Fruit fly (Drosophila melanogaster) whole organism, embryonic: ENCODE measurements around the gene CG13359.

Experiments
- BEAF-32 ChIP-seq: fragments of 200-800 bp; sonication (Bioruptor generic); optimal IDR thresholded peaks from 3 replicates; lab custom pipeline; 2017; ENCODE audit warnings: missing biosample characterization, missing genetic modification characterization, mild to moderate bottlenecking, moderate library complexity, missing genetic modification reagents
- Bgb ChIP-seq: fragments of 200-800 bp; sonication (Bioruptor generic); IDR thresholded peaks from 2 replicates; pipeline ENCODE4 v1.3.6; 2022; ENCODE audit warnings: missing biosample characterization, missing genetic modification characterization; ENCODE audit not compliant: partially characterized antibody
- C15 ChIP-seq: fragments of 200-800 bp; sonication (Bioruptor generic); IDR thresholded peaks from 3 replicates; pipeline ENCODE4 v1.3.6; 2022; ENCODE audit warnings: missing biosample characterization, missing genetic modification characterization
- CG10267 ChIP-seq: fragments of 200-800 bp; sonication (Bioruptor generic); optimal IDR thresholded peaks from 2 replicates; lab custom pipeline; 2018; ENCODE audit warnings: missing biosample characterization, mild to moderate bottlenecking, missing genetic modification characterization, moderate library complexity
- CG10274 ChIP-seq: fragments of 200-800 bp; sonication (Bioruptor generic); optimal IDR thresholded peaks from 3 replicates; lab custom pipeline; 2017; ENCODE audit warnings: missing biosample characterization, mild to moderate bottlenecking, missing genetic modification characterization
- CG10462 ChIP-seq: fragments of 200-800 bp; sonication (Bioruptor generic); optimal IDR thresholded peaks from 2 replicates; lab custom pipeline; 2016; ENCODE audit warnings: missing biosample characterization, missing genetic modification characterization
- CG10979 ChIP-seq: fragments of 200-800 bp; sonication (Bioruptor generic); optimal IDR thresholded peaks from 2 replicates; lab custom pipeline; 2018; ENCODE audit warnings: missing biosample characterization, mild to moderate bottlenecking, missing genetic modification characterization, moderate library complexity
- CG12104 ChIP-seq: fragments of 200-800 bp; sonication (Bioruptor generic); optimal IDR thresholded peaks from 3 replicates; lab custom pipeline; 2016; ENCODE audit warnings: missing biosample characterization, missing genetic modification characterization
- CG13287 ChIP-seq: fragments of 200-800 bp; sonication (Bioruptor generic); IDR thresholded peaks from 2 replicates; pipeline ENCODE4 v1.3.6; 2022; ENCODE audit warnings: missing biosample characterization, missing genetic modification characterization; ENCODE audit not compliant: partially characterized antibody
- CG14441 ChIP-seq: fragments of 200-800 bp; sonication (Bioruptor generic); IDR thresholded peaks from 2 replicates; pipeline ENCODE4 v1.3.6; 2022; ENCODE audit warnings: missing biosample characterization, missing genetic modification characterization
- CG14860 ChIP-seq: fragments of 200-800 bp; sonication (Bioruptor generic); IDR thresholded peaks from 3 replicates; pipeline ENCODE4 v1.3.6; 2022; ENCODE audit warnings: missing biosample characterization, missing genetic modification characterization; ENCODE audit not compliant: partially characterized antibody
- CG14965 ChIP-seq: fragments of 200-800 bp; sonication (Bioruptor generic); optimal IDR thresholded peaks from 2 replicates; lab custom pipeline; 2016; ENCODE audit warnings: missing biosample characterization, missing genetic modification characterization, borderline replicate concordance
- CG1602 ChIP-seq: fragments of 200-800 bp; sonication (Bioruptor generic); optimal IDR thresholded peaks from 3 replicates; lab custom pipeline; 2016; ENCODE audit warnings: missing biosample characterization, missing genetic modification characterization
- CG16779 ChIP-seq: fragments of 200-800 bp; sonication (Bioruptor generic); IDR thresholded peaks from 2 replicates; pipeline ENCODE4 v1.3.6; 2022; ENCODE audit warnings: missing biosample characterization, missing genetic modification characterization
- CG16813 ChIP-seq: fragments of 200-800 bp; sonication (Bioruptor generic); IDR thresholded peaks from 3 replicates; pipeline ENCODE4 v1.3.6; 2022; ENCODE audit warnings: missing biosample characterization, missing genetic modification characterization; ENCODE audit not compliant: partially characterized antibody
- CG17328 ChIP-seq: fragments of 200-800 bp; sonication (Bioruptor generic); IDR thresholded peaks from 2 replicates; pipeline ENCODE4 v1.3.6; 2022; ENCODE audit warnings: missing biosample characterization, missing genetic modification characterization
- CG2129 ChIP-seq: fragments of 200-800 bp; sonication (Bioruptor generic); IDR thresholded peaks from 2 replicates; pipeline ENCODE4 v1.3.6; 2022; ENCODE audit warnings: missing biosample characterization, missing genetic modification characterization; ENCODE audit not compliant: partially characterized antibody
- CG2199 ChIP-seq: fragments of 200-800 bp; sonication (Bioruptor generic); IDR thresholded peaks from 3 replicates; pipeline ENCODE4 v1.3.6; 2022; ENCODE audit warnings: missing biosample characterization, missing genetic modification characterization
- CG33213 ChIP-seq: fragments of 200-800 bp; sonication (Bioruptor generic); optimal IDR thresholded peaks from 3 replicates; lab custom pipeline; 2016; ENCODE audit warnings: missing biosample characterization, missing genetic modification characterization
- CG4328 ChIP-seq: fragments of 200-800 bp; sonication (Bioruptor generic); optimal IDR thresholded peaks from 3 replicates; lab custom pipeline; 2017; ENCODE audit warnings: missing biosample characterization, missing genetic modification reagents, missing genetic modification characterization
- CG4617 ChIP-seq: fragments of 200-800 bp; sonication (Bioruptor generic); optimal IDR thresholded peaks from 3 replicates; lab custom pipeline; 2016; ENCODE audit warnings: missing biosample characterization, missing genetic modification characterization, borderline replicate concordance
- CG6689 ChIP-seq: fragments of 200-800 bp; sonication (Bioruptor generic); IDR thresholded peaks from 2 replicates; pipeline ENCODE4 v1.3.6; 2022; ENCODE audit warnings: missing biosample characterization, missing genetic modification characterization
- CG6813 ChIP-seq: fragments of 200-800 bp; sonication (Bioruptor generic); optimal IDR thresholded peaks from 2 replicates; lab custom pipeline; 2017; ENCODE audit warnings: missing biosample characterization, missing genetic modification characterization, mild to moderate bottlenecking, moderate library complexity, missing genetic modification reagents
- CG7271 ChIP-seq: fragments of 200-800 bp; sonication (Bioruptor generic); optimal IDR thresholded peaks from 2 replicates; lab custom pipeline; 2018; ENCODE audit warnings: missing biosample characterization, mild to moderate bottlenecking, missing genetic modification characterization, moderate library complexity
- CG7745 ChIP-seq: fragments of 200-800 bp; sonication (Bioruptor generic); optimal IDR thresholded peaks from 2 replicates; lab custom pipeline; 2018; ENCODE audit warnings: missing biosample characterization, mild to moderate bottlenecking, missing genetic modification characterization, moderate library complexity
- CHES-1-like ChIP-seq: fragments of 200-800 bp; sonication (Bioruptor generic); optimal IDR thresholded peaks from 2 replicates; lab custom pipeline; 2016; ENCODE audit warnings: missing biosample characterization, missing genetic modification characterization
- Camta ChIP-seq: fragments of 200-800 bp; sonication (Bioruptor generic); optimal IDR thresholded peaks from 2 replicates; lab custom pipeline; 2016; ENCODE audit warnings: missing biosample characterization, missing genetic modification characterization
- D ChIP-seq, 2 experiments: fragments of 200-800 bp in 1 of 2; fragments of >200 bp in 1 of 2; sonication (Bioruptor generic) in 1 of 2; optimal IDR thresholded peaks; 2 replicates in 1 of 2; 3 replicates in 1 of 2; lab custom pipeline; 2017; ENCODE audit warnings: mild to moderate bottlenecking in 1 of 2, missing biosample characterization in 1 of 2, missing genetic modification characterization in 1 of 2, missing genetic modification reagents in 1 of 2
- Dip2 ChIP-seq: fragments of 200-800 bp; sonication (Bioruptor generic); IDR thresholded peaks from 2 replicates; pipeline ENCODE4 v1.3.6; 2022; ENCODE audit warnings: missing biosample characterization, missing genetic modification characterization
- Dp ChIP-seq: fragments of 200-800 bp; sonication (Bioruptor generic); optimal IDR thresholded peaks from 2 replicates; lab custom pipeline; 2018; ENCODE audit warnings: missing biosample characterization, mild to moderate bottlenecking, missing genetic modification characterization, moderate library complexity
- E2f2 ChIP-seq: fragments of 200-800 bp; sonication (Bioruptor generic); IDR thresholded peaks from 2 replicates; pipeline ENCODE4 v1.3.6; 2022; ENCODE audit warnings: missing biosample characterization, missing genetic modification characterization
- Ets97D ChIP-seq: fragments of 200-800 bp; sonication (Bioruptor generic); optimal IDR thresholded peaks from 3 replicates; lab custom pipeline; 2016; ENCODE audit warnings: missing biosample characterization, missing genetic modification characterization
- Hr39 ChIP-seq: fragments of >200 bp; optimal IDR thresholded peaks from 2 replicates; lab custom pipeline; 2017
- Hr78 ChIP-seq, 2 experiments: fragments of 200-800 bp in 1 of 2; fragments of >200 bp in 1 of 2; sonication (Bioruptor generic) in 1 of 2; optimal IDR thresholded peaks; 2 replicates each; lab custom pipeline; 2017 to 2019; ENCODE audit warnings: missing biosample characterization in 2 of 2, missing genetic modification characterization in 2 of 2, mild to moderate bottlenecking in 1 of 2, moderate library complexity in 1 of 2
- MESR4 ChIP-seq: fragments of 200-800 bp; sonication (Bioruptor generic); optimal IDR thresholded peaks from 2 replicates; lab custom pipeline; 2018; ENCODE audit warnings: missing biosample characterization, mild to moderate bottlenecking, missing genetic modification characterization, moderate library complexity
- Ravus ChIP-seq: fragments of 200-800 bp; sonication (Bioruptor generic); IDR thresholded peaks from 2 replicates; pipeline ENCODE4 v1.3.6; 2022; ENCODE audit warnings: missing biosample characterization, missing genetic modification characterization
- Scr ChIP-seq: fragments of 200-800 bp; sonication (Bioruptor generic); IDR thresholded peaks from 2 replicates; pipeline ENCODE4 v1.3.6; 2022; ENCODE audit warnings: missing biosample characterization, missing genetic modification characterization; ENCODE audit not compliant: partially characterized antibody
- Sin3A ChIP-seq: fragments of >200 bp; optimal IDR thresholded peaks from 2 replicates; lab custom pipeline; 2018
- btn ChIP-seq: fragments of 200-800 bp; sonication (Bioruptor generic); optimal IDR thresholded peaks from 2 replicates; lab custom pipeline; 2016; ENCODE audit warnings: missing biosample characterization, missing genetic modification characterization
- caup ChIP-seq: fragments of 200-800 bp; sonication (Bioruptor generic); optimal IDR thresholded peaks from 3 replicates; lab custom pipeline; 2017; ENCODE audit warnings: missing biosample characterization, mild to moderate bottlenecking, missing genetic modification characterization, moderate library complexity; ENCODE audit not compliant: severe bottlenecking
- dmrt11E ChIP-seq: fragments of 200-800 bp; sonication (Bioruptor generic); optimal IDR thresholded peaks from 3 replicates; lab custom pipeline; 2018; ENCODE audit warnings: missing biosample characterization, mild to moderate bottlenecking, missing genetic modification characterization, moderate library complexity
- en ChIP-seq: fragments of 200-800 bp; sonication (Bioruptor generic); optimal IDR thresholded peaks from 2 replicates; lab custom pipeline; 2016; ENCODE audit warnings: missing biosample characterization, missing genetic modification characterization
- her ChIP-seq: fragments of 200-800 bp; sonication (Bioruptor generic); optimal IDR thresholded peaks from 2 replicates; lab custom pipeline; 2016; ENCODE audit warnings: missing biosample characterization, missing genetic modification characterization
- lmd ChIP-seq: fragments of 200-800 bp; sonication (Bioruptor generic); IDR thresholded peaks from 2 replicates; pipeline ENCODE4 v1.3.6; 2022; ENCODE audit warnings: missing biosample characterization, missing genetic modification characterization
- onecut ChIP-seq: fragments of 200-800 bp; sonication (Bioruptor generic); IDR thresholded peaks from 2 replicates; pipeline ENCODE4 v1.3.6; 2022; ENCODE audit warnings: missing biosample characterization, missing genetic modification characterization
- pzg ChIP-seq: fragments of 200-800 bp; sonication (Bioruptor generic); optimal IDR thresholded peaks from 3 replicates; lab custom pipeline; 2018; ENCODE audit warnings: missing biosample characterization, mild to moderate bottlenecking, missing genetic modification characterization, moderate library complexity
- seq ChIP-seq: fragments of 200-800 bp; sonication (Bioruptor generic); IDR thresholded peaks from 2 replicates; pipeline ENCODE4 v1.3.6; 2022; ENCODE audit warnings: missing biosample characterization, missing genetic modification characterization
- slou ChIP-seq: fragments of 200-800 bp; sonication (Bioruptor generic); optimal IDR thresholded peaks from 3 replicates; lab custom pipeline; 2016; ENCODE audit warnings: missing biosample characterization, missing genetic modification characterization
- tx ChIP-seq: fragments of 200-800 bp; sonication (Bioruptor generic); optimal IDR thresholded peaks from 2 replicates; lab custom pipeline; 2016; ENCODE audit warnings: missing biosample characterization, missing genetic modification characterization
- unc-4 ChIP-seq: fragments of 200-800 bp; sonication (Bioruptor generic); IDR thresholded peaks from 2 replicates; pipeline ENCODE4 v1.3.6; 2022; ENCODE audit warnings: missing biosample characterization, missing genetic modification characterization; ENCODE audit not compliant: partially characterized antibody

Gene CG13359

DNA sequence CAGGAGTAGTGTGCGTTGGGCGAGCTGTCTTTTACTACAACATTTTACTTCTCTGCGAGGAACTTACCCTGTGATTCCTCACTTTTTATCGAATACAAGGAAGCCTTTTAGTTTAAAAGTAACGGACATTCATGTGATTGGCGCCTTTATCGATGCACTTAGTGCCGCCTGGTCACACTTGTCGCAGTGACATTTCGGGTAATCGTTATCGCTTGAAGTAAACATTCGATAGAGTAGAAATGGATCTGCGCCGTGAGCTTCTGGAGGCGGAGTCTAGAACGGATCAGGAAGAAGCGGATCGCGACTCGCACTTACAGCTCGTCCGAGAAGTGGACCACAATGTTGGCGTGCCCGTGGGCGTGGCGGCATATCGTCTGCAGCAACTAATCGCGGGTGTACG lies 10.3 kb downstream of the CG13359 start, which contains the start of gene CG16989 (continued):
- TF ChIP-seq Camta (no peak), Bgb (GFP tag; lab: Robert Waterston, UW) (peak; percentile 57), BEAF-32 (peak; percentile 59), btn (GFP tag; lab: Kevin White, UChicago) (no peak), CG14441 (no peak), Ets97D (peak; percentile 39), CG7745 (tag; lab: Kevin White, UChicago) (no peak), CG13287 (GFP tag; lab: Robert Waterston, UW) (peak; percentile 60), Hr78 (GFP tag; optimal IDR thresholded peaks at IDR 0.05; lab: Kevin White, UChicago) (no peak), CG33213 (no peak), dmrt11E (tag; lab: Kevin White, UChicago) (no peak), en (no peak), D (optimal IDR thresholded peaks at IDR 0.05; lab: Kevin White, UChicago) (no peak), D (GFP tag; optimal IDR thresholded peaks at IDR 0.05; lab: Kevin White, UChicago) (no peak), CG2129 (GFP tag; lab: Robert Waterston, UW) (no peak), tx (no peak), CHES-1-like (GFP tag; lab: Kevin White, UChicago) (no peak), CG6813 (GFP tag; lab: Kevin White, UChicago) (no peak), CG17328 (GFP tag; lab: Robert Waterston, UW) (no peak), caup (no peak), CG10274 (no peak), CG4328 (GFP tag; lab: Kevin White, UChicago) (no peak), CG4617 (GFP tag; lab: Kevin White, UChicago) (peak; percentile 7), MESR4 (GFP tag; lab: Kevin White, UChicago) (peak; percentile 75), CG16779 (GFP tag; lab: Robert Waterston, UW) (no peak), unc-4 (GFP tag; lab: Robert Waterston, UW) (peak; percentile 51), E2f2 (GFP tag; lab: Robert Waterston, UW) (peak; percentile 88), Dip2 (no peak), CG6689 (GFP tag; lab: Robert Waterston, UW) (no peak), CG12104 (GFP tag; lab: Kevin White, UChicago) (no peak), CG14965 (no peak), CG16813 (GFP tag; lab: Robert Waterston, UW) (peak; percentile 58; the same call in 2 of the 3 replicates), Sin3A (peak; percentile 26), CG10979 (tag; lab: Kevin White, UChicago) (no peak), slou (GFP tag; lab: Kevin White, UChicago) (no peak), Dp (GFP tag; lab: Kevin White, UChicago) (peak; percentile 87), CG7271 (no peak), onecut (GFP tag; lab: Robert Waterston, UW) (no peak), pzg (GFP tag; lab: Kevin White, UChicago) (peak; percentile 74), CG1602 (GFP tag; lab: Kevin White, UChicago) (no peak), CG14860 (GFP tag; lab: Robert Waterston, UW) (no peak), C15 (no peak), her (GFP tag; lab: Kevin White, UChicago) (no peak), seq (GFP tag; lab: Robert Waterston, UW) (no peak), CG10462 (GFP tag; lab: Kevin White, UChicago) (no peak), CG10267 (tag; lab: Kevin White, UChicago) (peak; percentile 34), Ravus (GFP tag; lab: Robert Waterston, UW) (no peak), lmd (no peak), CG2199 (no peak), Scr (GFP tag; lab: Robert Waterston, UW) (peak; percentile 55), Hr39 (no peak)
